Fruit fly (Drosophila melanogaster) whole organism, embryonic: ENCODE results near the gene CycE.

Experiments
- Adf1 ChIP-seq: fragments of 200-800 bp; sonication (Bioruptor generic); IDR thresholded peaks from 2 replicates; pipeline ENCODE4 v1.3.6; 2022; ENCODE audit warnings: missing biosample characterization, missing genetic modification characterization
- CG10147 ChIP-seq: fragments of 200-800 bp; sonication (Bioruptor generic); optimal IDR thresholded peaks from 2 replicates; lab custom pipeline; 2019; ENCODE audit warnings: missing biosample characterization, mild to moderate bottlenecking, missing genetic modification characterization, moderate library complexity
- CG10366 ChIP-seq: fragments of 200-800 bp; sonication (Bioruptor generic); IDR thresholded peaks from 2 replicates; pipeline ENCODE4 v1.3.6; 2022; ENCODE audit warnings: missing biosample characterization, missing genetic modification characterization
- CG11695 ChIP-seq: fragments of 200-800 bp; sonication (Bioruptor generic); IDR thresholded peaks from 3 replicates; pipeline ENCODE4 v1.3.6; 2022; ENCODE audit warnings: missing biosample characterization, missing genetic modification characterization
- CG12071 ChIP-seq: fragments of 200-800 bp; sonication (Bioruptor generic); optimal IDR thresholded peaks from 3 replicates; lab custom pipeline; 2018; ENCODE audit warnings: missing biosample characterization, mild to moderate bottlenecking, missing genetic modification characterization
- CG12219 ChIP-seq: fragments of 200-800 bp; sonication (Bioruptor generic); optimal IDR thresholded peaks from 3 replicates; lab custom pipeline; 2018; ENCODE audit warnings: missing biosample characterization, mild to moderate bottlenecking, missing genetic modification characterization
- CG12236 ChIP-seq: fragments of 200-800 bp; sonication (Bioruptor generic); optimal IDR thresholded peaks from 2 replicates; lab custom pipeline; 2016; ENCODE audit warnings: missing biosample characterization, missing genetic modification characterization
- CG15514 ChIP-seq: fragments of 200-800 bp; sonication (Bioruptor generic); optimal IDR thresholded peaks from 3 replicates; lab custom pipeline; 2017; ENCODE audit warnings: missing biosample characterization, missing genetic modification characterization, mild to moderate bottlenecking, moderate library complexity, missing genetic modification reagents
- CG16813 ChIP-seq: fragments of 200-800 bp; sonication (Bioruptor generic); IDR thresholded peaks from 3 replicates; pipeline ENCODE4 v1.3.6; 2022; ENCODE audit warnings: missing biosample characterization, missing genetic modification characterization; ENCODE audit not compliant: partially characterized antibody
- CG17328 ChIP-seq: fragments of 200-800 bp; sonication (Bioruptor generic); IDR thresholded peaks from 2 replicates; pipeline ENCODE4 v1.3.6; 2022; ENCODE audit warnings: missing biosample characterization, missing genetic modification characterization
- CG17385 ChIP-seq: fragments of 200-800 bp; sonication (Bioruptor generic); optimal IDR thresholded peaks from 3 replicates; lab custom pipeline; 2018; ENCODE audit warnings: missing biosample characterization, mild to moderate bottlenecking, missing genetic modification characterization
- CG17829 ChIP-seq: fragments of 200-800 bp; optimal IDR thresholded peaks from 2 replicates; lab custom pipeline; 2019; ENCODE audit warnings: missing biosample characterization, mild to moderate bottlenecking, missing genetic modification characterization, moderate library complexity
- CG18764 ChIP-seq: fragments of 200-800 bp; sonication (Bioruptor generic); optimal IDR thresholded peaks from 3 replicates; lab custom pipeline; 2016; ENCODE audit warnings: missing biosample characterization, missing genetic modification characterization
- CG30020 ChIP-seq: fragments of 200-800 bp; optimal IDR thresholded peaks from 2 replicates; lab custom pipeline; 2019; ENCODE audit warnings: missing biosample characterization, mild to moderate bottlenecking, missing genetic modification characterization, moderate library complexity
- CG4360 ChIP-seq: fragments of 200-800 bp; sonication (Bioruptor generic); IDR thresholded peaks from 2 replicates; pipeline ENCODE4 v1.3.6; 2022; ENCODE audit warnings: missing biosample characterization, missing genetic modification characterization
- CG4820 ChIP-seq: fragments of 200-800 bp; sonication (Bioruptor generic); optimal IDR thresholded peaks from 3 replicates; lab custom pipeline; 2016; ENCODE audit warnings: missing biosample characterization, missing genetic modification characterization
- CG7963 ChIP-seq: fragments of 200-800 bp; sonication (Bioruptor generic); IDR thresholded peaks from 3 replicates; pipeline ENCODE4 v1.3.6; 2022; ENCODE audit warnings: missing biosample characterization, missing genetic modification characterization; ENCODE audit not compliant: partially characterized antibody
- CG9437 ChIP-seq: fragments of 200-800 bp; sonication (Bioruptor generic); optimal IDR thresholded peaks from 2 replicates; lab custom pipeline; 2018; ENCODE audit warnings: missing biosample characterization, mild to moderate bottlenecking, missing genetic modification characterization
- CG9876 ChIP-seq: fragments of 200-800 bp; sonication (Bioruptor generic); optimal IDR thresholded peaks from 2 replicates; lab custom pipeline; 2016; ENCODE audit warnings: missing biosample characterization, missing genetic modification characterization
- Dek ChIP-seq: fragments of 200-800 bp; sonication (Bioruptor generic); optimal IDR thresholded peaks from 3 replicates; lab custom pipeline; 2019; ENCODE audit warnings: missing biosample characterization, mild to moderate bottlenecking, missing genetic modification characterization, moderate library complexity
- Dp ChIP-seq: fragments of 200-800 bp; sonication (Bioruptor generic); optimal IDR thresholded peaks from 2 replicates; lab custom pipeline; 2018; ENCODE audit warnings: missing biosample characterization, mild to moderate bottlenecking, missing genetic modification characterization, moderate library complexity
- E2f2 ChIP-seq: fragments of 200-800 bp; sonication (Bioruptor generic); IDR thresholded peaks from 2 replicates; pipeline ENCODE4 v1.3.6; 2022; ENCODE audit warnings: missing biosample characterization, missing genetic modification characterization
- Elba2 ChIP-seq: fragments of 200-800 bp; sonication (Bioruptor generic); optimal IDR thresholded peaks from 3 replicates; lab custom pipeline; 2016; ENCODE audit warnings: missing biosample characterization, missing genetic modification characterization
- H2.0 ChIP-seq: fragments of 200-800 bp; sonication (Bioruptor generic); IDR thresholded peaks from 2 replicates; pipeline ENCODE4 v1.3.6; 2022; ENCODE audit warnings: missing biosample characterization, missing genetic modification characterization
- Jarid2 ChIP-seq: fragments of 200-800 bp; sonication (Bioruptor generic); optimal IDR thresholded peaks from 3 replicates; lab custom pipeline; 2017; ENCODE audit warnings: mild to moderate bottlenecking, missing biosample characterization, missing genetic modification reagents, missing genetic modification characterization
- Myb ChIP-seq: fragments of 200-800 bp; sonication (Bioruptor generic); optimal IDR thresholded peaks from 2 replicates; lab custom pipeline; 2016; ENCODE audit warnings: missing biosample characterization, missing genetic modification characterization
- Nf-YC ChIP-seq: fragments of 200-800 bp; optimal IDR thresholded peaks from 3 replicates; lab custom pipeline; 2019; ENCODE audit warnings: missing biosample characterization, mild to moderate bottlenecking, missing genetic modification characterization, moderate library complexity
- Oaz ChIP-seq: fragments of 200-800 bp; sonication (Bioruptor generic); IDR thresholded peaks from 2 replicates; pipeline ENCODE4 v1.3.6; 2022; ENCODE audit warnings: missing biosample characterization, missing genetic modification characterization
- PHDP ChIP-seq: fragments of 200-800 bp; sonication (Bioruptor generic); optimal IDR thresholded peaks from 3 replicates; lab custom pipeline; 2018; ENCODE audit warnings: missing biosample characterization, mild to moderate bottlenecking, missing genetic modification characterization, moderate library complexity
- Pdp1 ChIP-seq, 2 experiments: fragments of 200-800 bp; sonication (Bioruptor generic); optimal IDR thresholded peaks; 3 replicates each; lab custom pipeline; 2016; ENCODE audit warnings: missing biosample characterization in 2 of 2, missing genetic modification characterization in 2 of 2, mild to moderate bottlenecking in 1 of 2, moderate library complexity in 1 of 2
- Ravus ChIP-seq: fragments of 200-800 bp; sonication (Bioruptor generic); IDR thresholded peaks from 2 replicates; pipeline ENCODE4 v1.3.6; 2022; ENCODE audit warnings: missing biosample characterization, missing genetic modification characterization
- Rx ChIP-seq: fragments of 200-800 bp; sonication (Bioruptor generic); IDR thresholded peaks from 2 replicates; pipeline ENCODE4 v1.3.6; 2022; ENCODE audit warnings: missing biosample characterization, missing genetic modification characterization
- Stat92E ChIP-seq, 3 experiments: fragments of >200 bp in 2 of 3; fragments of 200-800 bp in 1 of 3; sonication (Bioruptor generic) in 1 of 3; optimal IDR thresholded peaks; 2 replicates each; lab custom pipeline; 2017 to 2019; ENCODE audit warnings: missing biosample characterization in 3 of 3, missing genetic modification characterization in 3 of 3, mild to moderate bottlenecking in 1 of 3, moderate library complexity in 1 of 3
- Xbp1 ChIP-seq: fragments of 200-800 bp; sonication (Bioruptor generic); optimal IDR thresholded peaks from 3 replicates; lab custom pipeline; 2016; ENCODE audit warnings: missing biosample characterization, mild to moderate bottlenecking, missing genetic modification characterization
- amos ChIP-seq: fragments of 200-800 bp; sonication (Bioruptor generic); IDR thresholded peaks from 2 replicates; pipeline ENCODE4 v1.3.6; 2022; ENCODE audit warnings: missing biosample characterization, missing genetic modification characterization; ENCODE audit not compliant: partially characterized antibody
- ara ChIP-seq: fragments of 200-800 bp; sonication (Bioruptor generic); IDR thresholded peaks from 2 replicates; pipeline ENCODE4 v1.3.6; 2022; ENCODE audit warnings: missing biosample characterization, missing genetic modification characterization
- emc ChIP-seq: fragments of 200-800 bp; sonication (Bioruptor generic); optimal IDR thresholded peaks from 2 replicates; lab custom pipeline; 2016; ENCODE audit warnings: missing biosample characterization, missing genetic modification characterization
- mirr ChIP-seq: fragments of 200-800 bp; sonication (Bioruptor generic); optimal IDR thresholded peaks from 3 replicates; lab custom pipeline; 2018; ENCODE audit warnings: missing biosample characterization, mild to moderate bottlenecking, missing genetic modification characterization
- nerfin-2 ChIP-seq: fragments of 200-800 bp; sonication (Bioruptor generic); IDR thresholded peaks from 2 replicates; pipeline ENCODE4 v1.3.6; 2022; ENCODE audit warnings: missing biosample characterization, missing genetic modification characterization; ENCODE audit not compliant: partially characterized antibody
- onecut ChIP-seq: fragments of 200-800 bp; sonication (Bioruptor generic); IDR thresholded peaks from 2 replicates; pipeline ENCODE4 v1.3.6; 2022; ENCODE audit warnings: missing biosample characterization, missing genetic modification characterization
- otp ChIP-seq: fragments of 200-800 bp; sonication (Bioruptor generic); IDR thresholded peaks from 3 replicates; pipeline ENCODE4, ENCODE4 v1.3.6; 2022; ENCODE audit warnings: missing biosample characterization, missing genetic modification characterization
- pan ChIP-seq, 4 experiments: fragments of >200 bp in 3 of 4; fragments of 200-800 bp in 1 of 4; sonication (Bioruptor generic) in 1 of 4; optimal IDR thresholded peaks in 3 of 4; IDR thresholded peaks in 1 of 4; 2 replicates each; pipeline versions ENCODE4 v1.3.6 to Lab custom; 2017 to 2022; ENCODE audit warnings: missing biosample characterization in 2 of 4, missing genetic modification characterization in 2 of 4, mixed read lengths in 1 of 4
- row ChIP-seq: fragments of 200-800 bp; sonication (Bioruptor generic); IDR thresholded peaks from 3 replicates; pipeline ENCODE4 v1.3.6; 2022; ENCODE audit warnings: missing biosample characterization, missing genetic modification characterization
- schlank ChIP-seq: fragments of 200-800 bp; sonication (Bioruptor generic); optimal IDR thresholded peaks from 2 replicates; lab custom pipeline; 2018; ENCODE audit warnings: missing biosample characterization, mild to moderate bottlenecking, missing genetic modification characterization
- sens-2 ChIP-seq: fragments of 200-800 bp; sonication (Bioruptor generic); IDR thresholded peaks from 2 replicates; pipeline ENCODE4 v1.3.6; 2022; ENCODE audit warnings: missing biosample characterization, missing genetic modification characterization
- slbo ChIP-seq: fragments of 200-800 bp; sonication (Bioruptor generic); IDR thresholded peaks from 2 replicates; pipeline ENCODE4 v1.3.6; 2022; ENCODE audit warnings: missing biosample characterization, missing genetic modification characterization
- sna ChIP-seq: fragments of 200-800 bp; sonication (Bioruptor generic); IDR thresholded peaks from 2 replicates; pipeline ENCODE4 v1.3.6; 2022; ENCODE audit warnings: missing biosample characterization, missing genetic modification characterization; ENCODE audit not compliant: partially characterized antibody
- toy ChIP-seq: fragments of 200-800 bp; sonication (Bioruptor generic); IDR thresholded peaks from 2 replicates; pipeline ENCODE4 v1.3.6; 2022; ENCODE audit warnings: missing biosample characterization, missing genetic modification characterization
- tup ChIP-seq: fragments of 200-800 bp; sonication (Bioruptor generic); optimal IDR thresholded peaks from 2 replicates; lab custom pipeline; 2016; ENCODE audit warnings: missing biosample characterization, mild to moderate bottlenecking, missing genetic modification characterization, moderate library complexity

Gene CycE

DNA sequence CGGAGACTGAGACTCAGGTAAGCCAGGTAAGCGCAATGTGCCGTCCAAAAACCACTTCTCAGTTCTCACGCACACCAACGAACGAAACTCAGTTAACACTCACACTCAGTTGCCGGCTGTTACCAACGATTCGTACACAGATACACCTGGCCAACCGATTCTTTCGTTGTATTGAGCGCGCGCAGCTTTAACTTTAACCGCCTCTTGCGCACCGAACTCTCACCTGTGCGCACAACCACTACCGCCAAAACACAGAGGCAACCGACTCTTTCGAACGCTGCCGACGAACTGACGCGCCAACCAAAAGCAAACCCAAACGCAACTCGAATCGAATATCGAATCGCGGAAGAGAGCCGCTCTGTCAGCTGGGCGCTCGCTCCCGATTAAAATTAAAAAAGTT, 14.5 kb upstream of the CycE start, which contains the start of gene Gli (continued):
- TF ChIP-seq mirr (GFP tag; lab: Kevin White, UChicago), result peak; percentile 46
- TF ChIP-seq Stat92E (GFP tag; optimal IDR thresholded peaks at IDR 0.05; lab: Kevin White, UChicago), result peak in 1 of 3 experiments; percentile 80
- TF ChIP-seq CG11695 (GFP tag; lab: Robert Waterston, UW), result 0 out of 3 replicates have a peak, but pooled peaks have one; percentile 28
- peak; percentile 12; the same call in 1 of the 2 replicates for TF ChIP-seq Oaz
- TF ChIP-seq slbo (GFP tag; lab: Robert Waterston, UW), result peak; percentile 21; the same call in 1 of the 2 replicates
- TF ChIP-seq CG10147, result peak; percentile 29
- no peak for TF ChIP-seq schlank (tag; lab: Kevin White, UChicago)
- no peak for TF ChIP-seq ara (GFP tag; lab: Robert Waterston, UW)
- TF ChIP-seq Rx (GFP tag; lab: Robert Waterston, UW), result 0 out of 2 replicates have a peak, but pooled peaks have one; percentile 14
- peak; percentile 38; the same call in 1 of the 3 replicates for TF ChIP-seq CG16813 (GFP tag; lab: Robert Waterston, UW)
- peak; percentile 62 for TF ChIP-seq Nf-YC (tag; lab: Kevin White, UChicago)
- no peak for TF ChIP-seq Xbp1
- no peak for TF ChIP-seq CG4360 (GFP tag; lab: Robert Waterston, UW)
- no peak for TF ChIP-seq sna
- peak; percentile 61 for TF ChIP-seq CG12071
- TF ChIP-seq pan (optimal IDR thresholded peaks at IDR 0.05; lab: Kevin White, UChicago), result no peak
- TF ChIP-seq pan (GFP tag; optimal IDR thresholded peaks at IDR 0.05 in 1 of 2, IDR thresholded peaks at IDR 0.05 in 1 of 2), result no peak
- TF ChIP-seq row (GFP tag; lab: Robert Waterston, UW), result peak; percentile 18; the same call in 1 of the 3 replicates
- peak; percentile 99 for TF ChIP-seq Jarid2 (GFP tag; lab: Kevin White, UChicago)
- no peak for TF ChIP-seq Ravus (GFP tag; lab: Robert Waterston, UW)
- no peak for TF ChIP-seq Dek
- TF ChIP-seq CG4820 (GFP tag; lab: Kevin White, UChicago), result no peak
- TF ChIP-seq CG12219 (GFP tag; lab: Kevin White, UChicago), result no peak
- TF ChIP-seq E2f2 (GFP tag; lab: Robert Waterston, UW), result peak; percentile 46
- peak; percentile 48; the same call in 1 of the 3 replicates for TF ChIP-seq CG7963
- no peak for TF ChIP-seq toy (GFP tag; lab: Robert Waterston, UW)
- peak; percentile 43 for TF ChIP-seq CG9437 (GFP tag; lab: Kevin White, UChicago)
- peak in 1 of 2 experiments; percentile 46 for TF ChIP-seq Pdp1 (GFP tag; optimal IDR thresholded peaks at IDR 0.05; lab: Kevin White, UChicago)
- TF ChIP-seq Dp (GFP tag; lab: Kevin White, UChicago), result peak; percentile 48
- TF ChIP-seq CG15514 (GFP tag; lab: Kevin White, UChicago), result peak; percentile 55
- 0 out of 2 replicates have a peak, but pooled peaks have one; percentile 47 for TF ChIP-seq nerfin-2
- peak; percentile 40 for TF ChIP-seq PHDP (tag; lab: Kevin White, UChicago)
- peak; percentile 77 for TF ChIP-seq Adf1 (GFP tag; lab: Robert Waterston, UW)
- TF ChIP-seq CG12236, result no peak
- TF ChIP-seq CG9876 (GFP tag; lab: Kevin White, UChicago), result no peak
- peak; percentile 78 for TF ChIP-seq otp (GFP tag; lab: Robert Waterston, UW)
- peak; percentile 60 for TF ChIP-seq Myb
- peak; percentile 54 for TF ChIP-seq onecut (GFP tag; lab: Robert Waterston, UW)
- no peak for TF ChIP-seq tup (GFP tag; lab: Kevin White, UChicago)
- TF ChIP-seq CG18764, result no peak
- peak; percentile 41 for TF ChIP-seq CG17829 (tag; lab: Kevin White, UChicago)
- TF ChIP-seq CG17385, result peak; percentile 52
- no peak for TF ChIP-seq emc (GFP tag; lab: Kevin White, UChicago)
- TF ChIP-seq Elba2 (GFP tag; lab: Kevin White, UChicago), result no peak
- no peak for TF ChIP-seq CG10366 (GFP tag; lab: Robert Waterston, UW)
- TF ChIP-seq H2.0 (GFP tag; lab: Robert Waterston, UW), result peak; percentile 7; the same call in 1 of the 2 replicates
- TF ChIP-seq sens-2 (GFP tag; lab: Robert Waterston, UW), result 0 out of 2 replicates have a peak, but pooled peaks have one; percentile 6
- peak; percentile 60 for TF ChIP-seq amos (GFP tag; lab: Robert Waterston, UW)
- TF ChIP-seq CG17328 (GFP tag; lab: Robert Waterston, UW), result peak; percentile 26; the same call in 1 of the 2 replicates
- no peak for TF ChIP-seq CG30020
